Worm (Caenorhabditis elegans): Measurements from ENCODE around the gene F48B9.1.
A peak's percentile ranks its signal among the peaks of the same experiment; 100 is the strongest.

Gene F48B9.1

ce11 chrX:2216242-2216641 is 35.6 kb downstream of the F48B9.1 start:
- TF ChIP-seq nhr-129 (tag; optimal IDR thresholded peaks at IDR 0.05) = peak; percentile 28
- no peak for TF ChIP-seq nhr-11 (tag; optimal IDR thresholded peaks at IDR 0.05)
- no peak for TF ChIP-seq nhr-21 (tag; optimal IDR thresholded peaks at IDR 0.05)
- TF ChIP-seq mbf-1 (tag; optimal IDR thresholded peaks at IDR 0.05) = no peak

ce11 chrX:2216662-2217061 is 36.0 kb downstream of the F48B9.1 start:
- TF ChIP-seq nhr-11 (tag; optimal IDR thresholded peaks at IDR 0.05) (no peak), ztf-4 (tag; optimal IDR thresholded peaks at IDR 0.05) (no peak), mdl-1 (tag; optimal IDR thresholded peaks at IDR 0.05) (no peak), sma-3 (GFP tag; optimal IDR thresholded peaks at IDR 0.05) (peak; percentile 36), peb-1 (tag; optimal IDR thresholded peaks at IDR 0.05) (peak; percentile 99), nhr-23 (tag; optimal IDR thresholded peaks at IDR 0.05) (no peak), Y55F3AM.14 (GFP tag; optimal IDR thresholded peaks at IDR 0.05) (peak; percentile 13), nhr-21 (tag; optimal IDR thresholded peaks at IDR 0.05) (peak; percentile 68), crh-2 (tag; optimal IDR thresholded peaks at IDR 0.05) (no peak), lin-11 (tag; optimal IDR thresholded peaks at IDR 0.05) (no peak), dmd-4 (tag; optimal IDR thresholded peaks at IDR 0.05) (no peak), lsy-2 (tag; optimal IDR thresholded peaks at IDR 0.05) (peak in 1 of 2 experiments; percentile 18), elt-3 (tag; optimal IDR thresholded peaks at IDR 0.05) (no peak), sma-9 (GFP tag; optimal IDR thresholded peaks at IDR 0.05) (no peak), sma-9 (tag; optimal IDR thresholded peaks at IDR 0.05) (peak; percentile 53), zag-1 (tag; optimal IDR thresholded peaks at IDR 0.05) (no peak), nhr-25 (tag; optimal IDR thresholded peaks at IDR 0.05) (peak; percentile 25), R02D3.7 (tag; optimal IDR thresholded peaks at IDR 0.05) (no peak), ceh-16 (tag; optimal IDR thresholded peaks at IDR 0.05) (peak; percentile 93), fos-1 (tag; optimal IDR thresholded peaks at IDR 0.05) (no peak), elt-1 (tag; optimal IDR thresholded peaks at IDR 0.05) (no peak), sem-4 (tag; optimal IDR thresholded peaks at IDR 0.05) (peak; percentile 59)

DNA sequence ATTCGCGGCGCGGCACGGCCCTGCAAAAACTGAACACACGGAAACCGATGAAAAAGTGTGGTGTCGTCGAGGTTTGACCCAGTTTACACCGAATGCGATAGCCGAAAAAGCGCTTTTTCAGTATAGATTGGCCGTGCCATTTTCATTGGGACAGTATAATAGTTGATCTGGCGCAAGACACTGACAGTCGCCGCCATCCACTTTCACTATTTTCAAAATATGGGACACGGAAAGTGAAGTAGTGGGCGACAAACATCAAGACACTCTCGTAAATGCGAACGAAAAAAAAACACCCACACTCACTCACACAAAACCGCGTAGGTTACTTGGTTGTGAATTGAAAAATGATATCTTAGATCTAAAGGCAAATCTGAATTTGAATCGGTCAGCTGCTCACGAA is 38.3 kb downstream of the F48B9.1 start:
- TF ChIP-seq C34F6.9 (tag; optimal IDR thresholded peaks at IDR 0.05) = no peak
- TF ChIP-seq mbf-1 (tag; optimal IDR thresholded peaks at IDR 0.05) = no peak
- TF ChIP-seq nhr-11 (tag; optimal IDR thresholded peaks at IDR 0.05) = no peak
- TF ChIP-seq unc-39 (tag; optimal IDR thresholded peaks at IDR 0.05) = no peak
- no peak for TF ChIP-seq ceh-82 (tag; optimal IDR thresholded peaks at IDR 0.05)
- no peak for TF ChIP-seq egl-27 (tag; optimal IDR thresholded peaks at IDR 0.05)
- TF ChIP-seq dmd-4 (tag; optimal IDR thresholded peaks at IDR 0.05) = no peak
- no peak for TF ChIP-seq snpc-4 (tag; optimal IDR thresholded peaks at IDR 0.05)
- no peak for TF ChIP-seq ama-1 (optimal IDR thresholded peaks at IDR 0.05)
- TF ChIP-seq R02D3.7 (tag; optimal IDR thresholded peaks at IDR 0.05) = no peak
- no peak for TF ChIP-seq elt-3 (tag; optimal IDR thresholded peaks at IDR 0.05)
- no peak for TF ChIP-seq lin-13 (GFP tag; optimal IDR thresholded peaks at IDR 0.05)
- no peak for TF ChIP-seq nhr-77 (tag; optimal IDR thresholded peaks at IDR 0.05)
- no peak for TF ChIP-seq lin-39 (tag; optimal IDR thresholded peaks at IDR 0.05)
- TF ChIP-seq fos-1 (tag; optimal IDR thresholded peaks at IDR 0.05) = no peak
- TF ChIP-seq ceh-16 (tag; optimal IDR thresholded peaks at IDR 0.05) = no peak
- TF ChIP-seq lsy-2 (tag; optimal IDR thresholded peaks at IDR 0.05) = no peak
- no peak for TF ChIP-seq nhr-10 (tag; optimal IDR thresholded peaks at IDR 0.05)
- TF ChIP-seq skn-1 (tag; optimal IDR thresholded peaks at IDR 0.05) = no peak
- TF ChIP-seq elt-1 (tag; optimal IDR thresholded peaks at IDR 0.05) = no peak
- peak; percentile 89 for TF ChIP-seq peb-1 (tag; optimal IDR thresholded peaks at IDR 0.05)
- TF ChIP-seq ztf-1 (GFP tag; conservative IDR thresholded peaks at IDR 0.05) = no peak
- no peak for TF ChIP-seq F13H6.1 (tag; optimal IDR thresholded peaks at IDR 0.05)
- peak; percentile 49 for TF ChIP-seq nhr-21 (tag; optimal IDR thresholded peaks at IDR 0.05)
- TF ChIP-seq blmp-1 (tag; optimal IDR thresholded peaks at IDR 0.05; ENCODE audit: insufficient read depth) = peak; percentile 82
- TF ChIP-seq sma-9 (GFP tag; optimal IDR thresholded peaks at IDR 0.05) = no peak
- TF ChIP-seq sma-9 (tag; optimal IDR thresholded peaks at IDR 0.05) = no peak
- no peak for TF ChIP-seq Y55F3AM.14 (GFP tag; optimal IDR thresholded peaks at IDR 0.05)

DNA sequence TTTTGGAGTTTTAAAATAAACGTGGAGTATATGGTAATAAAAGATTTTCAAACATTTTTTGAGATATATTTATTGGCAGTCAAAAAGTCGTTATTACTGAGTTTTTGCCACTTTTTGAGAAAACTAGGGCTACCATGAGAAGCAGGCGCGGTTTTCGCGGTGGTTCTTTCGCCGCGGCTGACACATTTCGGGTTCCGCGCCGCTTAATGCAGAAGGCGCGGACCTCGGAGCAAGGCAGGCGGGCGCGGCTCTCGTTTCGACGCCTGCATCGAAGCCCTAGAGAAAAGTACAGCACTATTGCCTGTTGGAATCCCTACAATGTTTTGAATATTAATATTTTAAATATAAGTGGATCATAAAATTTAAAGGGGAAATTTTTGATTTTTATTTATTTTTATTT is 38.8 kb downstream of the F48B9.1 start:
- TF ChIP-seq egl-27 (tag; optimal IDR thresholded peaks at IDR 0.05) (no peak), blmp-1 (tag; optimal IDR thresholded peaks at IDR 0.05; ENCODE audit: insufficient read depth) (no peak), nhr-11 (tag; optimal IDR thresholded peaks at IDR 0.05) (no peak), ztf-1 (GFP tag; conservative IDR thresholded peaks at IDR 0.05) (no peak), R02D3.7 (tag; optimal IDR thresholded peaks at IDR 0.05) (no peak), nhr-77 (tag; optimal IDR thresholded peaks at IDR 0.05) (no peak), sma-3 (GFP tag; optimal IDR thresholded peaks at IDR 0.05) (no peak), snpc-4 (tag; optimal IDR thresholded peaks at IDR 0.05) (peak; percentile 49)
